Worm (Caenorhabditis elegans): ENCODE measurements around the gene wdr-20.

DNA sequence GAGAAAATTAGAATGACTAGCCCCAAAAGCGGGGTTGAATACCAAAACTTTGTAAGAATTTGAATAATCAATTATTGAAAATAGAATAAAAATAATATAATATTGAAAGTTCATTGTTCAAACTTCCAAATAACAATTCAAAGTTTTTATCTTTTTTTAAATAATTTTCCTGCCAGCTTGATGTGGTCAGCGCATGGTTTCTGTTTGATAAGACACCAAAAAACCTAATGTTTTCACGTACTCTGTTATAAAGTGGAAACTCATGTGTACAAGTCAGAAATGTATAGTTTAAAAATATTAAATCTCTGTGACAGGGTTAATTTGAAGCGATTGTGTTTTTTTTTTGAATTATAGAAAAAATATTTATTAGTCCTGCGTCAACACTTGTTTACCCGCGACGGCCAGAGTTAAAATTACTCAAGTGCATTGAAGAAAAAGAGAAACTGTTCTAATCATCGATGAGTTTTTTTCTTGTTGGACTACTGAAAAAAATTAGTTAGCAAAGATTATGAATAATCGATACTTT is 29.1 kb downstream of the wdr-20 start, which contains the start of gene ugt-17:
- no peak for TF ChIP-seq lsy-27 (tag; optimal IDR thresholded peaks at IDR 0.05; ENCODE audit: borderline replicate concordance, insufficient read depth)
- TF ChIP-seq dpff-1 (tag; optimal IDR thresholded peaks at IDR 0.05), result no peak
- no peak for TF ChIP-seq let-607 (tag; optimal IDR thresholded peaks at IDR 0.05)
- TF ChIP-seq mel-28 (tag; optimal IDR thresholded peaks at IDR 0.05; ENCODE audit: borderline replicate concordance), result no peak
- no peak for TF ChIP-seq gei-17 (GFP tag; optimal IDR thresholded peaks at IDR 0.05)
- TF ChIP-seq cebp-2 (GFP tag; IDR thresholded peaks at IDR 0.05), result no peak
- TF ChIP-seq ceh-100 (GFP tag; IDR thresholded peaks at IDR 0.05), result no peak
- TF ChIP-seq ama-1 (optimal IDR thresholded peaks at IDR 0.05), result no peak
- TF ChIP-seq ama-1 (GFP tag; optimal IDR thresholded peaks at IDR 0.05), result no peak

Measured in whole organism, young adult.